Fruit fly (Drosophila melanogaster) whole organism, embryonic: ENCODE measurements around the gene MESR3.

ENCODE experiments used
- Abd-B ChIP-seq: fragments of 200-800 bp; sonication (Bioruptor generic); optimal IDR thresholded peaks from 2 replicates; lab custom pipeline; 2018; ENCODE audit warnings: missing biosample characterization, mild to moderate bottlenecking, missing genetic modification characterization, moderate library complexity
- Atf3 ChIP-seq: fragments of 200-800 bp; sonication (Bioruptor generic); optimal IDR thresholded peaks from 3 replicates; lab custom pipeline; 2016; ENCODE audit warnings: missing biosample characterization, missing genetic modification characterization
- CG10543 ChIP-seq: fragments of 200-800 bp; sonication (Bioruptor generic); optimal IDR thresholded peaks from 3 replicates; lab custom pipeline; 2017; ENCODE audit warnings: missing biosample characterization, mild to moderate bottlenecking, missing genetic modification characterization, moderate library complexity
- CG10979 ChIP-seq: fragments of 200-800 bp; sonication (Bioruptor generic); optimal IDR thresholded peaks from 2 replicates; lab custom pipeline; 2018; ENCODE audit warnings: missing biosample characterization, mild to moderate bottlenecking, missing genetic modification characterization, moderate library complexity
- CG11398 ChIP-seq: fragments of 200-800 bp; sonication (Bioruptor generic); optimal IDR thresholded peaks from 2 replicates; lab custom pipeline; 2016; ENCODE audit warnings: missing biosample characterization, missing genetic modification characterization
- CG11560 ChIP-seq: fragments of 200-800 bp; sonication (Bioruptor generic); IDR thresholded peaks from 3 replicates; pipeline ENCODE4 v1.3.6; 2022; ENCODE audit warnings: missing biosample characterization, missing genetic modification characterization
- CG12299 ChIP-seq: fragments of 200-800 bp; sonication (Bioruptor generic); optimal IDR thresholded peaks from 2 replicates; lab custom pipeline; 2018; ENCODE audit warnings: missing biosample characterization, mild to moderate bottlenecking, missing genetic modification characterization
- CG13424 ChIP-seq: fragments of 200-800 bp; sonication (Bioruptor generic); optimal IDR thresholded peaks from 2 replicates; lab custom pipeline; 2019; ENCODE audit warnings: missing biosample characterization, mild to moderate bottlenecking, missing genetic modification characterization, moderate library complexity
- CG14441 ChIP-seq: fragments of 200-800 bp; sonication (Bioruptor generic); IDR thresholded peaks from 2 replicates; pipeline ENCODE4 v1.3.6; 2022; ENCODE audit warnings: missing biosample characterization, missing genetic modification characterization
- CG14860 ChIP-seq: fragments of 200-800 bp; sonication (Bioruptor generic); IDR thresholded peaks from 3 replicates; pipeline ENCODE4 v1.3.6; 2022; ENCODE audit warnings: missing biosample characterization, missing genetic modification characterization; ENCODE audit not compliant: partially characterized antibody
- CG1602 ChIP-seq: fragments of 200-800 bp; sonication (Bioruptor generic); optimal IDR thresholded peaks from 3 replicates; lab custom pipeline; 2016; ENCODE audit warnings: missing biosample characterization, missing genetic modification characterization
- CG1792 ChIP-seq: fragments of 200-800 bp; sonication (Bioruptor generic); optimal IDR thresholded peaks from 2 replicates; lab custom pipeline; 2016; ENCODE audit warnings: missing biosample characterization, missing genetic modification characterization
- CG18262 ChIP-seq: fragments of 200-800 bp; optimal IDR thresholded peaks from 3 replicates; lab custom pipeline; 2019; ENCODE audit warnings: missing biosample characterization, mild to moderate bottlenecking, missing genetic modification characterization, moderate library complexity
- CG18599 ChIP-seq: fragments of 200-800 bp; sonication (Bioruptor generic); optimal IDR thresholded peaks from 3 replicates; lab custom pipeline; 2017; ENCODE audit warnings: missing biosample characterization, missing genetic modification characterization, mild to moderate bottlenecking, moderate library complexity, missing genetic modification reagents
- CG2202 ChIP-seq: fragments of 200-800 bp; sonication (Bioruptor generic); optimal IDR thresholded peaks from 2 replicates; lab custom pipeline; 2018; ENCODE audit warnings: missing biosample characterization, mild to moderate bottlenecking, missing genetic modification characterization
- CG2712 ChIP-seq: fragments of 200-800 bp; optimal IDR thresholded peaks from 3 replicates; lab custom pipeline; 2019; ENCODE audit warnings: missing biosample characterization, mild to moderate bottlenecking, missing genetic modification characterization, moderate library complexity
- CG2875 ChIP-seq: fragments of 200-800 bp; sonication (Bioruptor generic); optimal IDR thresholded peaks from 2 replicates; lab custom pipeline; 2017; ENCODE audit warnings: missing biosample characterization, mild to moderate bottlenecking, missing genetic modification characterization, missing genetic modification reagents
- CG33557 ChIP-seq: fragments of 200-800 bp; sonication (Bioruptor generic); optimal IDR thresholded peaks from 2 replicates; lab custom pipeline; 2019; ENCODE audit warnings: missing biosample characterization, mild to moderate bottlenecking, missing genetic modification characterization, moderate library complexity
- CG4282 ChIP-seq: fragments of 200-800 bp; sonication (Bioruptor generic); optimal IDR thresholded peaks from 2 replicates; lab custom pipeline; 2016; ENCODE audit warnings: missing biosample characterization, missing genetic modification characterization
- CG4617 ChIP-seq: fragments of 200-800 bp; sonication (Bioruptor generic); optimal IDR thresholded peaks from 3 replicates; lab custom pipeline; 2016; ENCODE audit warnings: missing biosample characterization, missing genetic modification characterization, borderline replicate concordance
- CG7357 ChIP-seq: fragments of 200-800 bp; sonication (Bioruptor generic); IDR thresholded peaks from 3 replicates; pipeline ENCODE4 v1.3.6; 2022; ENCODE audit warnings: missing biosample characterization, missing genetic modification characterization
- CG7987 ChIP-seq: fragments of 200-800 bp; sonication (Bioruptor generic); optimal IDR thresholded peaks from 2 replicates; lab custom pipeline; 2018; ENCODE audit warnings: missing biosample characterization, mild to moderate bottlenecking, missing genetic modification characterization, moderate library complexity
- CHES-1-like ChIP-seq: fragments of 200-800 bp; sonication (Bioruptor generic); optimal IDR thresholded peaks from 2 replicates; lab custom pipeline; 2016; ENCODE audit warnings: missing biosample characterization, missing genetic modification characterization
- Dek ChIP-seq: fragments of 200-800 bp; sonication (Bioruptor generic); optimal IDR thresholded peaks from 3 replicates; lab custom pipeline; 2019; ENCODE audit warnings: missing biosample characterization, mild to moderate bottlenecking, missing genetic modification characterization, moderate library complexity
- Dip2 ChIP-seq: fragments of 200-800 bp; sonication (Bioruptor generic); IDR thresholded peaks from 2 replicates; pipeline ENCODE4 v1.3.6; 2022; ENCODE audit warnings: missing biosample characterization, missing genetic modification characterization
- Fer2 ChIP-seq: fragments of 200-800 bp; sonication (Bioruptor generic); optimal IDR thresholded peaks from 2 replicates; lab custom pipeline; 2018; ENCODE audit warnings: missing biosample characterization, mild to moderate bottlenecking, missing genetic modification characterization, moderate library complexity
- HLH54F ChIP-seq: fragments of 200-800 bp; sonication (Bioruptor generic); optimal IDR thresholded peaks from 3 replicates; lab custom pipeline; 2016; ENCODE audit warnings: missing biosample characterization, missing genetic modification characterization
- HmgD ChIP-seq: fragments of 200-800 bp; sonication (Bioruptor generic); optimal IDR thresholded peaks from 3 replicates; lab custom pipeline; 2016; ENCODE audit warnings: missing biosample characterization, missing genetic modification characterization
- Mrtf ChIP-seq: fragments of 200-800 bp; sonication (Bioruptor generic); IDR thresholded peaks from 3 replicates; pipeline ENCODE4 v1.3.6; 2022; ENCODE audit warnings: missing biosample characterization, missing genetic modification characterization
- Sry-δ ChIP-seq: fragments of 200-800 bp; sonication (Bioruptor generic); optimal IDR thresholded peaks from 2 replicates; lab custom pipeline; 2016; ENCODE audit warnings: missing biosample characterization, missing genetic modification characterization
- Trl ChIP-seq, 3 experiments: fragments of >200 bp in 2 of 3; fragments of 200-800 bp in 1 of 3; sonication (Bioruptor generic) in 1 of 3; optimal IDR thresholded peaks; 2 replicates in 1 of 3; 3 replicates in 2 of 3; lab custom pipeline; 2016 to 2017; ENCODE audit warnings: missing biosample characterization in 1 of 3, missing genetic modification characterization in 1 of 3
- Xbp1 ChIP-seq: fragments of 200-800 bp; sonication (Bioruptor generic); optimal IDR thresholded peaks from 3 replicates; lab custom pipeline; 2016; ENCODE audit warnings: missing biosample characterization, mild to moderate bottlenecking, missing genetic modification characterization
- YL-1 ChIP-seq: fragments of 200-800 bp; sonication (Bioruptor generic); optimal IDR thresholded peaks from 3 replicates; lab custom pipeline; 2017; ENCODE audit warnings: missing biosample characterization, mild to moderate bottlenecking, missing genetic modification characterization
- ac ChIP-seq: fragments of 200-800 bp; sonication (Bioruptor generic); optimal IDR thresholded peaks from 3 replicates; lab custom pipeline; 2017; ENCODE audit warnings: missing biosample characterization, mild to moderate bottlenecking, missing genetic modification characterization
- ase ChIP-seq: fragments of 200-800 bp; sonication (Bioruptor generic); IDR thresholded peaks from 3 replicates; pipeline ENCODE4 v1.3.6; 2022; ENCODE audit warnings: missing biosample characterization, missing genetic modification characterization
- ash1 ChIP-seq: fragments of 200-800 bp; sonication (Bioruptor generic); optimal IDR thresholded peaks from 2 replicates; lab custom pipeline; 2018; ENCODE audit warnings: missing biosample characterization, mild to moderate bottlenecking, missing genetic modification characterization
- cwo ChIP-seq: fragments of 200-800 bp; sonication (Bioruptor generic); optimal IDR thresholded peaks from 3 replicates; lab custom pipeline; 2017; ENCODE audit warnings: missing biosample characterization, missing genetic modification characterization, mild to moderate bottlenecking, moderate library complexity, missing genetic modification reagents
- disco-r ChIP-seq: fragments of 200-800 bp; sonication (Bioruptor generic); optimal IDR thresholded peaks from 2 replicates; lab custom pipeline; 2016; ENCODE audit warnings: missing biosample characterization, missing genetic modification characterization
- fd102C ChIP-seq: fragments of 200-800 bp; sonication (Bioruptor generic); optimal IDR thresholded peaks from 2 replicates; lab custom pipeline; 2018; ENCODE audit warnings: missing biosample characterization, mild to moderate bottlenecking, missing genetic modification characterization, moderate library complexity
- fd64A ChIP-seq: fragments of 200-800 bp; sonication (Bioruptor generic); optimal IDR thresholded peaks from 3 replicates; lab custom pipeline; 2018; ENCODE audit warnings: missing biosample characterization, mild to moderate bottlenecking, missing genetic modification characterization
- ftz-f1 ChIP-seq: fragments of 200-800 bp; sonication (Bioruptor generic); optimal IDR thresholded peaks from 2 replicates; lab custom pipeline; 2016; ENCODE audit warnings: missing biosample characterization, missing genetic modification characterization
- h ChIP-seq: fragments of >200 bp; optimal IDR thresholded peaks from 2 replicates; lab custom pipeline; 2017
- hbn ChIP-seq: fragments of 200-800 bp; sonication (Bioruptor generic); IDR thresholded peaks from 2 replicates; pipeline ENCODE4 v1.3.6; 2022; ENCODE audit warnings: missing biosample characterization, missing genetic modification characterization; ENCODE audit not compliant: partially characterized antibody
- onecut ChIP-seq: fragments of 200-800 bp; sonication (Bioruptor generic); IDR thresholded peaks from 2 replicates; pipeline ENCODE4 v1.3.6; 2022; ENCODE audit warnings: missing biosample characterization, missing genetic modification characterization
- pan ChIP-seq, 4 experiments: fragments of >200 bp in 3 of 4; fragments of 200-800 bp in 1 of 4; sonication (Bioruptor generic) in 1 of 4; optimal IDR thresholded peaks in 3 of 4; IDR thresholded peaks in 1 of 4; 2 replicates each; pipeline versions ENCODE4 v1.3.6 to Lab custom; 2017 to 2022; ENCODE audit warnings: missing biosample characterization in 2 of 4, missing genetic modification characterization in 2 of 4, mixed read lengths in 1 of 4
- sens ChIP-seq: fragments of 200-800 bp; sonication (Bioruptor generic); peaks from one replicate; lab custom pipeline; 2016; ENCODE audit warnings: missing biosample characterization, missing genetic modification characterization
- sna ChIP-seq: fragments of 200-800 bp; sonication (Bioruptor generic); IDR thresholded peaks from 2 replicates; pipeline ENCODE4 v1.3.6; 2022; ENCODE audit warnings: missing biosample characterization, missing genetic modification characterization; ENCODE audit not compliant: partially characterized antibody

Gene MESR3

DNA sequence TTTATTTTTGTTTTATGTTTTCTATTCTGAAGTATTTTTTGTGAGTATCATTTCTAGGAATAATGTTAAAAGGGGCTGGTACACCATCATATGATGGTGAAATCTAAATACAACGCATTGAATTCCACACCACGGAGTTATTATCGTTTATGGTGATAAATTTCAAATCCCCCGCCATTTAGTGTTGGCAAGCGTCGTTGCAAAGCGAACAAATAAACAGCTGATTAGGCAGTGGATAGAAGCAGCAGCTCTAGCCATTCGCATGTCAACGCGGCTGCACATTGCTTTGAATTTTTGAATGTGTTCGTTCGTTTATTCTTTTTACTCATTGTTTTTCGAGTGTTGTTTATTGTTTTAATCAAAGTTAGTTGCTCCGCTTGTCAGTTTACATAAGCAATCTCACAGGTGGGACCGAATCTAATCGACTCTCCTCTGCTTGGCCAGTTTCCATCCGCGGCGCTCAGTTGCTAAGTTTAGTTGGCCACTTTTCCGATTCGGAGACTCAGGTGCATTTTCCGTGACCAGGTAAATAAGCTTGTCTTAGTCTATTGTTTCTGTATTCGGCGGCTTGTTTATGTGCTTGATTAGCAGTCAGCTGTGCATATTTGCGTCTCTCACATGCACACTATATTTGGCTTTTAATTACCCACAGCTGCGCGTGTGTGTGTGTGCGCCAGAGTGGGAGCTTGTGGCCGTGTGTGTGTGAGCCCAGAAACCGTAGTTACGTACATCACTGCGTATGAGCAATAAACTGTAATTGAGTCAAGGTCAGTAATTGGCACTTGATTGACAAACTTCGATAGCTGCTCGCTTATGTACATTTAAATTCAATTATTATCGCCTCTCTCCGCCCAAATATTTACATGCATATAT, 60.1 kb downstream of the MESR3 start, which contains the start of the genes Mst36Fa and CG31751 (continued):
- TF ChIP-seq CG10543 (GFP tag; lab: Kevin White, UChicago) (peak; percentile 90), CG4617 (GFP tag; lab: Kevin White, UChicago) (peak; percentile 69), Trl (optimal IDR thresholded peaks at IDR 0.05; lab: Kevin White, UChicago) (no peak), Trl (GFP tag; optimal IDR thresholded peaks at IDR 0.05; lab: Kevin White, UChicago) (peak; percentile 85), CG18262 (tag; lab: Kevin White, UChicago) (peak; percentile 57), fd102C (GFP tag; lab: Kevin White, UChicago) (no peak), CG2712 (tag; lab: Kevin White, UChicago) (peak; percentile 45), h (no peak), CG11398 (peak; percentile 81), CG14441 (GFP tag; lab: Robert Waterston, UW) (peak; percentile 62), sens (GFP tag; lab: Kevin White, UChicago) (peak; percentile 96), fd64A (GFP tag; lab: Kevin White, UChicago) (peak; percentile 88), ftz-f1 (peak; percentile 72), Dip2 (GFP tag; lab: Robert Waterston, UW) (no peak), CG2202 (peak; percentile 62), CHES-1-like (GFP tag; lab: Kevin White, UChicago) (peak; percentile 75), Dek (tag; lab: Kevin White, UChicago) (peak; percentile 76), Xbp1 (GFP tag; lab: Kevin White, UChicago) (peak; percentile 27), CG12299 (tag; lab: Kevin White, UChicago) (peak; percentile 74), CG13424 (tag; lab: Kevin White, UChicago) (peak; percentile 67), CG7987 (GFP tag; lab: Kevin White, UChicago) (peak; percentile 92), ase (peak; percentile 47; the same call in 1 of the 3 replicates), cwo (GFP tag; lab: Kevin White, UChicago) (peak; percentile 73), ac (GFP tag; lab: Kevin White, UChicago) (no peak), CG4282 (peak; percentile 71), CG11560 (tag; lab: Robert Waterston, UW) (no peak), CG18599 (GFP tag; lab: Kevin White, UChicago) (peak; percentile 91), CG1792 (peak; percentile 82), Mrtf (GFP tag; lab: Robert Waterston, UW) (peak; percentile 29; the same call in 1 of the 3 replicates), sna (GFP tag; lab: Robert Waterston, UW) (no peak), Sry-δ (GFP tag; lab: Kevin White, UChicago) (peak; percentile 29), CG1602 (peak; percentile 29), hbn (GFP tag; lab: Robert Waterston, UW) (no peak), CG2875 (GFP tag; lab: Kevin White, UChicago) (peak; percentile 87), ash1 (GFP tag; lab: Kevin White, UChicago) (peak; percentile 88), Atf3 (GFP tag; lab: Kevin White, UChicago) (peak; percentile 2), HmgD (GFP tag; lab: Kevin White, UChicago) (peak; percentile 83), CG33557 (GFP tag; lab: Kevin White, UChicago) (peak; percentile 36), Fer2 (peak; percentile 61), Abd-B (GFP tag; lab: Kevin White, UChicago) (peak; percentile 26), CG10979 (tag; lab: Kevin White, UChicago) (peak; percentile 40), onecut (GFP tag; lab: Robert Waterston, UW) (peak; percentile 74), disco-r (GFP tag; lab: Kevin White, UChicago) (peak; percentile 77), YL-1 (peak; percentile 82), CG7357 (GFP tag; lab: Robert Waterston, UW) (no peak), HLH54F (peak; percentile 47), CG14860 (GFP tag; lab: Robert Waterston, UW) (no peak), pan (optimal IDR thresholded peaks at IDR 0.05; lab: Kevin White, UChicago) (no peak), pan (GFP tag; optimal IDR thresholded peaks at IDR 0.05 in 1 of 2, IDR thresholded peaks at IDR 0.05 in 1 of 2) (peak in 1 of 2 experiments; percentile 60)
